Worm (Caenorhabditis elegans) whole organism, L1 larva: ENCODE data around the gene Y116A8C.27.

Experiments used
- C34B4.2 ChIP-seq: sonication (generic microtip); optimal IDR thresholded peaks from 2 replicates; lab custom pipeline; 2017; ENCODE audit warnings: mild to moderate bottlenecking, missing genetic modification characterization, missing compliant biosample characterization
- ceh-8 ChIP-seq: fragments of 200-800 bp; sonication (Bioruptor generic); optimal IDR thresholded peaks from 2 replicates; lab custom pipeline; 2018; ENCODE audit warnings: mild to moderate bottlenecking, missing genetic modification characterization, moderate library complexity, missing compliant biosample characterization
- fkh-4 ChIP-seq: sonication (generic microtip); optimal IDR thresholded peaks from 2 replicates; lab custom pipeline; 2016; ENCODE audit warnings: missing compliant biosample characterization, missing genetic modification characterization, borderline replicate concordance
- fos-1 ChIP-seq: fragments of 150-350 bp; optimal IDR thresholded peaks from 2 replicates; lab custom pipeline; 2014; ENCODE audit warnings: missing biosample characterization, missing genetic modification characterization
- hlh-4 ChIP-seq: sonication (generic microtip); optimal IDR thresholded peaks from 2 replicates; lab custom pipeline; 2016; ENCODE audit warnings: mild to moderate bottlenecking, missing genetic modification characterization, missing compliant biosample characterization
- lin-15B ChIP-seq: fragments of 150-350 bp; sonication (generic microtip); optimal IDR thresholded peaks from 3 replicates; lab custom pipeline; 2014; ENCODE audit warnings: missing biosample characterization, missing genetic modification characterization
- lin-35 ChIP-seq, 2 experiments: fragments of 150-350 bp; optimal IDR thresholded peaks; 2 replicates each; lab custom pipeline; 2014; ENCODE audit warnings: missing biosample characterization in 2 of 2, missing genetic modification characterization in 2 of 2, missing genetic modification reagents in 2 of 2
- mdl-1 ChIP-seq, 2 experiments: fragments of 150-350 bp; optimal IDR thresholded peaks; 2 replicates each; lab custom pipeline; 2014 to 2017; ENCODE audit warnings: missing biosample characterization in 2 of 2, missing genetic modification characterization in 2 of 2, inconsistent platforms in 1 of 2
- nhr-90 ChIP-seq: sonication (generic microtip); optimal IDR thresholded peaks from 2 replicates; lab custom pipeline; 2016; ENCODE audit warnings: mild to moderate bottlenecking, missing genetic modification characterization, missing compliant biosample characterization; ENCODE audit not compliant: poor library complexity
- snpc-4 ChIP-seq: fragments of 150-350 bp; optimal IDR thresholded peaks from 2 replicates; lab custom pipeline; 2014; ENCODE audit warnings: missing biosample characterization, missing genetic modification characterization
- unc-30 ChIP-seq: sonication (generic microtip); optimal IDR thresholded peaks from 2 replicates; lab custom pipeline; 2017; ENCODE audit warnings: missing biosample characterization, missing genetic modification characterization
- unc-62 ChIP-seq: fragments of 150-350 bp; optimal IDR thresholded peaks from 2 replicates; lab custom pipeline; 2014; ENCODE audit warnings: missing biosample characterization, missing genetic modification reagents, missing genetic modification characterization

ce11 chrIV:17045691-17046090, 50.4 kb downstream of the Y116A8C.27 start, which contains the start of gene clec-195:
- TF ChIP-seq ceh-8 (GFP tag; lab: Kevin White, UChicago) (no peak), hlh-4 (no peak), mdl-1 (tag; optimal IDR thresholded peaks at IDR 0.05; lab: Kevin White, UChicago) (no peak), C34B4.2 (no peak), lin-15B (no peak), snpc-4 (no peak), unc-62 (GFP tag; lab: Kevin White, UChicago) (no peak), fos-1 (tag; lab: Kevin White, UChicago) (no peak), fkh-4 (tag; lab: Kevin White, UChicago) (no peak), nhr-90 (no peak), lin-35 (GFP tag; optimal IDR thresholded peaks at IDR 0.05; lab: Kevin White, UChicago) (no peak), unc-30 (no peak)
